Worm (Caenorhabditis elegans) whole organism, mixed stage, embryonic: Measurements from ENCODE around the gene cyl-1.

ENCODE experiments used
- ces-1 ChIP-seq: fragments of 150-350 bp; optimal IDR thresholded peaks from 2 replicates; lab custom pipeline; 2014; ENCODE audit warnings: missing biosample characterization, missing genetic modification reagents, missing genetic modification characterization
- elt-1 ChIP-seq: sonication (generic microtip); optimal IDR thresholded peaks from 2 replicates; lab custom pipeline; 2017; ENCODE audit warnings: missing genetic modification characterization, mild to moderate bottlenecking, missing compliant biosample characterization, antibody characterized with exemption, moderate library complexity, borderline replicate concordance; ENCODE audit not compliant: insufficient read depth
- elt-3 ChIP-seq: fragments of 150-350 bp; optimal IDR thresholded peaks from 2 replicates; lab custom pipeline; 2014; ENCODE audit warnings: missing biosample characterization, missing genetic modification characterization
- nhr-237 ChIP-seq: fragments of 150-350 bp; optimal IDR thresholded peaks from 2 replicates; lab custom pipeline; 2014; ENCODE audit warnings: missing biosample characterization, missing genetic modification characterization
- nhr-76 ChIP-seq: sonication (generic microtip); optimal IDR thresholded peaks from 2 replicates; lab custom pipeline; 2017; ENCODE audit warnings: missing biosample characterization, missing genetic modification characterization
- pha-4 ChIP-seq: fragments of 150-350 bp; optimal IDR thresholded peaks from 2 replicates; lab custom pipeline; 2018; ENCODE audit warnings: missing biosample characterization, missing genetic modification reagents, missing genetic modification characterization
- snpc-4 ChIP-seq: fragments of 150-350 bp; optimal IDR thresholded peaks from 2 replicates; lab custom pipeline; 2014; ENCODE audit warnings: missing biosample characterization, missing genetic modification characterization
- unc-39 ChIP-seq: fragments of 150-350 bp; optimal IDR thresholded peaks from 2 replicates; lab custom pipeline; 2014; ENCODE audit warnings: missing biosample characterization, missing genetic modification characterization
- unc-62 ChIP-seq: fragments of 150-350 bp; optimal IDR thresholded peaks from 2 replicates; lab custom pipeline; 2014; ENCODE audit warnings: missing biosample characterization, missing genetic modification reagents, missing genetic modification characterization
- ztf-11 ChIP-seq: fragments of 150-350 bp; optimal IDR thresholded peaks from 2 replicates; lab custom pipeline; 2014; ENCODE audit warnings: missing biosample characterization, missing genetic modification characterization

ce11 chrV:12006495-12006894 lies 13.0 kb upstream of the cyl-1 start, which contains the start of gene F57F5.3:
- TF ChIP-seq unc-62 (GFP tag; lab: Kevin White, UChicago) (no peak), unc-39 (tag; lab: Kevin White, UChicago) (no peak), nhr-76 (tag; lab: Kevin White, UChicago) (no peak), ces-1 (GFP tag; lab: Kevin White, UChicago) (no peak), snpc-4 (no peak), elt-3 (tag; lab: Kevin White, UChicago) (no peak), nhr-237 (tag; lab: Kevin White, UChicago) (no peak), ztf-11 (no peak), pha-4 (tag; lab: Kevin White, UChicago) (no peak), elt-1 (tag; lab: Kevin White, UChicago) (no peak)
